Worm (Caenorhabditis elegans) whole organism, young adult: ENCODE data around the gene kin-18.

ENCODE experiments used
- B0035.1 ChIP-seq: sonication (generic microtip); optimal IDR thresholded peaks from 2 replicates; lab custom pipeline; 2016; ENCODE audit warnings: missing genetic modification characterization, mild to moderate bottlenecking, missing compliant biosample characterization, missing genotype, missing genetic modification reagents
- C17E4.6 ChIP-seq: fragments of 200-800 bp; sonication (Bioruptor generic); IDR thresholded peaks from 2 replicates; pipeline ENCODE4 v1.3.6; 2022; ENCODE audit warnings: missing genetic modification reagents, missing genetic modification characterization, missing compliant biosample characterization
- F10E7.11 ChIP-seq: sonication (generic microtip); optimal IDR thresholded peaks from 2 replicates; lab custom pipeline; 2017; ENCODE audit warnings: mild to moderate bottlenecking, missing genetic modification characterization, moderate library complexity, missing compliant biosample characterization
- F22D6.2 ChIP-seq: sonication (generic microtip); optimal IDR thresholded peaks from 2 replicates; lab custom pipeline; 2016; ENCODE audit warnings: mild to moderate bottlenecking, missing genetic modification characterization, missing compliant biosample characterization
- F57C9.4 ChIP-seq: sonication (generic microtip); optimal IDR thresholded peaks from 2 replicates; lab custom pipeline; 2017; ENCODE audit warnings: mild to moderate bottlenecking, missing genetic modification characterization, missing compliant biosample characterization
- Y67H2A.10 ChIP-seq: fragments of 200-800 bp; sonication (Bioruptor generic); conservative IDR thresholded peaks from 2 replicates; pipeline ENCODE4 v1.3.6; 2022; ENCODE audit warnings: missing genetic modification reagents, missing genetic modification characterization, missing compliant biosample characterization
- Y79H2A.3 ChIP-seq: fragments of 200-800 bp; sonication (Bioruptor generic); conservative IDR thresholded peaks from 2 replicates; pipeline ENCODE4 v1.3.6; 2022; ENCODE audit warnings: missing genetic modification reagents, missing genetic modification characterization, missing compliant biosample characterization
- aptf-2 ChIP-seq: fragments of 200-800 bp; sonication (Bioruptor generic); conservative IDR thresholded peaks from 2 replicates; pipeline ENCODE4 v1.3.6; 2022; ENCODE audit warnings: missing genetic modification reagents, missing genetic modification characterization, missing compliant biosample characterization
- attf-6 ChIP-seq: fragments of 200-800 bp; sonication (Bioruptor generic); IDR thresholded peaks from 2 replicates; pipeline ENCODE4 v1.3.6; 2022; ENCODE audit warnings: missing genetic modification reagents, missing genetic modification characterization, missing compliant biosample characterization
- bed-2 ChIP-seq: fragments of 200-800 bp; sonication (Bioruptor generic); IDR thresholded peaks from 2 replicates; pipeline ENCODE4 v1.3.6; 2022; ENCODE audit warnings: missing genetic modification reagents, missing genetic modification characterization, missing compliant biosample characterization
- ccch-3 ChIP-seq: fragments of 200-800 bp; sonication (Bioruptor generic); optimal IDR thresholded peaks from 2 replicates; lab custom pipeline; 2018; ENCODE audit warnings: mild to moderate bottlenecking, missing genetic modification characterization, missing compliant biosample characterization
- cebp-1 ChIP-seq, 2 experiments: fragments of 200-800 bp in 1 of 2; sonication (Bioruptor generic) in 1 of 2; sonication (generic microtip) in 1 of 2; IDR thresholded peaks in 1 of 2; optimal IDR thresholded peaks in 1 of 2; 2 replicates each; pipeline versions ENCODE4 v1.3.6 to Lab custom; 2017 to 2022; ENCODE audit warnings: missing compliant biosample characterization in 2 of 2, missing genetic modification characterization in 2 of 2, mild to moderate bottlenecking in 1 of 2, missing genetic modification reagents in 1 of 2, moderate library complexity in 1 of 2
- ceh-100 ChIP-seq: fragments of 200-800 bp; sonication (Bioruptor generic); IDR thresholded peaks from 2 replicates; pipeline ENCODE4 v1.3.6; 2022; ENCODE audit warnings: missing genetic modification reagents, missing genetic modification characterization, missing compliant biosample characterization
- ceh-27 ChIP-seq: fragments of 200-800 bp; sonication (Bioruptor generic); optimal IDR thresholded peaks from 2 replicates; lab custom pipeline; 2018; ENCODE audit warnings: mild to moderate bottlenecking, missing genetic modification characterization, moderate library complexity, missing compliant biosample characterization
- ceh-58 ChIP-seq: fragments of 200-800 bp; sonication (Bioruptor generic); IDR thresholded peaks from 2 replicates; pipeline ENCODE4 v1.3.6; 2022; ENCODE audit warnings: missing genetic modification characterization, missing compliant biosample characterization
- ceh-91 ChIP-seq: fragments of 200-800 bp; sonication (Bioruptor generic); IDR thresholded peaks from 2 replicates; pipeline ENCODE4 v1.3.6; 2022; ENCODE audit warnings: missing genetic modification reagents, missing genetic modification characterization, missing compliant biosample characterization
- dpff-1 ChIP-seq: sonication (generic microtip); optimal IDR thresholded peaks from 2 replicates; lab custom pipeline; 2017; ENCODE audit warnings: mild to moderate bottlenecking, missing genetic modification characterization, missing compliant biosample characterization
- ekl-4 ChIP-seq: fragments of 200-800 bp; sonication (Bioruptor generic); IDR thresholded peaks from 2 replicates; pipeline ENCODE4 v1.3.6; 2022; ENCODE audit warnings: missing genetic modification reagents, missing genetic modification characterization, missing compliant biosample characterization
- gei-17 ChIP-seq: fragments of 200-800 bp; sonication (Bioruptor generic); optimal IDR thresholded peaks from 2 replicates; lab custom pipeline; 2018; ENCODE audit warnings: mild to moderate bottlenecking, missing genetic modification characterization, missing compliant biosample characterization
- hmg-1.2 ChIP-seq: fragments of 200-800 bp; sonication (Bioruptor generic); IDR thresholded peaks from 2 replicates; pipeline ENCODE4 v1.3.6; 2022; ENCODE audit warnings: missing genetic modification reagents, missing genetic modification characterization, missing compliant biosample characterization
- let-607 ChIP-seq, 2 experiments: fragments of 200-800 bp in 1 of 2; sonication (Bioruptor generic) in 1 of 2; sonication (generic microtip) in 1 of 2; optimal IDR thresholded peaks; 2 replicates each; lab custom pipeline; 2016 to 2018; ENCODE audit warnings: mild to moderate bottlenecking in 2 of 2, missing compliant biosample characterization in 2 of 2, missing genetic modification characterization in 2 of 2, moderate library complexity in 2 of 2, missing genotype in 1 of 2
- lin-54 ChIP-seq: fragments of 200-800 bp; sonication (Bioruptor generic); optimal IDR thresholded peaks from 2 replicates; lab custom pipeline; 2018; ENCODE audit warnings: mild to moderate bottlenecking, missing genetic modification characterization, missing compliant biosample characterization
- lir-1 ChIP-seq: fragments of 200-800 bp; sonication (Bioruptor generic); conservative IDR thresholded peaks from 2 replicates; pipeline ENCODE4 v1.3.6; 2022; ENCODE audit warnings: missing genetic modification reagents, missing genetic modification characterization, missing compliant biosample characterization
- lsl-1 ChIP-seq: fragments of 200-800 bp; sonication (Bioruptor generic); optimal IDR thresholded peaks from 2 replicates; lab custom pipeline; 2018; ENCODE audit warnings: mild to moderate bottlenecking, missing genetic modification characterization, moderate library complexity, missing compliant biosample characterization
- mes-4 ChIP-seq: sonication (generic microtip); optimal IDR thresholded peaks from 2 replicates; lab custom pipeline; 2016; ENCODE audit warnings: missing genotype, missing genetic modification characterization, missing compliant biosample characterization
- nfyb-1 ChIP-seq: fragments of 200-800 bp; sonication (Bioruptor generic); IDR thresholded peaks from 2 replicates; pipeline ENCODE4 v1.3.6; 2022; ENCODE audit warnings: missing genetic modification reagents, missing genetic modification characterization, missing compliant biosample characterization
- nhr-80 ChIP-seq: sonication (generic microtip); optimal IDR thresholded peaks from 2 replicates; lab custom pipeline; 2016; ENCODE audit warnings: missing genetic modification characterization, missing compliant biosample characterization
- sea-2 ChIP-seq: fragments of 200-800 bp; sonication (Bioruptor generic); IDR thresholded peaks from 2 replicates; pipeline ENCODE4 v1.3.6; 2022; ENCODE audit warnings: missing genetic modification characterization, missing compliant biosample characterization
- snpc-1.1 ChIP-seq: sonication (generic microtip); optimal IDR thresholded peaks from 2 replicates; lab custom pipeline; 2017; ENCODE audit warnings: missing genetic modification characterization, mild to moderate bottlenecking, missing compliant biosample characterization, antibody characterized with exemption, moderate library complexity, missing genotype, missing genetic modification reagents; ENCODE audit not compliant: insufficient read depth
- snpc-4 ChIP-seq, 5 experiments: fragments of 150-350 bp in 1 of 5; sonication (generic microtip) in 4 of 5; optimal IDR thresholded peaks; 2 replicates each; lab custom pipeline; 2014 to 2018; ENCODE audit warnings: missing genetic modification characterization in 5 of 5, missing biosample characterization in 3 of 5, antibody characterized with exemption in 2 of 5, mild to moderate bottlenecking in 2 of 5, missing compliant biosample characterization in 2 of 5, missing genotype in 2 of 5, moderate library complexity in 2 of 5, missing genetic modification reagents in 1 of 5
- somi-1 ChIP-seq: fragments of 200-800 bp; sonication (Bioruptor generic); optimal IDR thresholded peaks from 2 replicates; lab custom pipeline; 2018; ENCODE audit warnings: mild to moderate bottlenecking, missing genetic modification characterization, missing compliant biosample characterization
- sptf-2 ChIP-seq: fragments of 200-800 bp; sonication (Bioruptor generic); optimal IDR thresholded peaks from 2 replicates; lab custom pipeline; 2018; ENCODE audit warnings: mild to moderate bottlenecking, missing genetic modification characterization, missing compliant biosample characterization
- tbx-9 ChIP-seq: sonication (generic microtip); optimal IDR thresholded peaks from 2 replicates; lab custom pipeline; 2016; ENCODE audit warnings: borderline replicate concordance, missing genetic modification characterization, inconsistent platforms, missing compliant biosample characterization
- unc-62 ChIP-seq: fragments of 150-350 bp; optimal IDR thresholded peaks from 2 replicates; lab custom pipeline; 2014; ENCODE audit warnings: missing biosample characterization, missing genetic modification reagents, missing genetic modification characterization
- zim-3 ChIP-seq: sonication (generic microtip); optimal IDR thresholded peaks from 2 replicates; lab custom pipeline; 2017; ENCODE audit warnings: mild to moderate bottlenecking, missing genetic modification characterization, moderate library complexity, missing compliant biosample characterization
- ztf-18 ChIP-seq: sonication (generic microtip); optimal IDR thresholded peaks from 2 replicates; lab custom pipeline; 2016; ENCODE audit warnings: missing genotype, mild to moderate bottlenecking, missing genetic modification characterization, missing compliant biosample characterization
- ztf-22 ChIP-seq: fragments of 200-800 bp; sonication (Bioruptor generic); optimal IDR thresholded peaks from 2 replicates; lab custom pipeline; 2018; ENCODE audit warnings: mild to moderate bottlenecking, missing genetic modification characterization, moderate library complexity, missing compliant biosample characterization
- ztf-28 ChIP-seq: fragments of 200-800 bp; sonication (Bioruptor generic); IDR thresholded peaks from 2 replicates; pipeline ENCODE4 v1.3.6; 2022; ENCODE audit warnings: missing genetic modification reagents, missing genetic modification characterization, missing compliant biosample characterization

The kin-18 gene

DNA sequence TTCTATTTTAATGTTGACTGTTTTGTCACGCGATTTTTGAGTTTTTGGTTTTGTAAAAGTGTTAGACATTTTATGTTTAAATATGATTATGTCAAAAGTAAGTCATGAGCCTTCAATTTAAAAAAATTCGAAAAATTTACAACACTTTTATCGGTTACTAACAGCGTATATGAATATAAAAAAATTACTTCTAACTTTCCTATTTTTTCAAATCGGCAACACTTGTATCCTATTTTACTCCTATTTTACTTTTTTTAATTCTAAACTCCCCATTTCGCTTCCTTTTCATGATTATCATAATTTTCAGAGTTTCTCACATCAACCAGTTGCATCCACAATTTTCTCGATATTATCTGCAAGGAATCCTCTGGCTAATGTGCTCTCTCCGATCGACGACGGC lies at the start of gene kin-18:
Gene kin-18 (plus strand): TSS at position 301 of the 400 bp plus-strand sequence.
- TF ChIP-seq Y67H2A.10 (no peak), snpc-4 (GFP tag; optimal IDR thresholded peaks at IDR 0.05; lab: Kevin White, UChicago) (no peak), snpc-4 (tag; optimal IDR thresholded peaks at IDR 0.05; lab: Kevin White, UChicago) (no peak), lin-54 (no peak), ceh-58 (GFP tag; lab: Robert Waterston, UW) (no peak), gei-17 (GFP tag; lab: Kevin White, UChicago) (no peak), dpff-1 (tag; lab: Kevin White, UChicago) (no peak), ekl-4 (GFP tag; lab: Robert Waterston, UW) (no peak), B0035.1 (tag; lab: Kevin White, UChicago) (no peak), C17E4.6 (GFP tag; lab: Robert Waterston, UW) (no peak), cebp-1 (GFP tag; IDR thresholded peaks at IDR 0.05; lab: Robert Waterston, UW) (no peak), cebp-1 (tag; optimal IDR thresholded peaks at IDR 0.05; lab: Kevin White, UChicago) (no peak), F22D6.2 (tag; lab: Kevin White, UChicago) (no peak), ztf-22 (GFP tag; lab: Kevin White, UChicago) (no peak), ceh-91 (GFP tag; lab: Robert Waterston, UW) (no peak), sptf-2 (GFP tag; lab: Kevin White, UChicago) (no peak), somi-1 (GFP tag; lab: Kevin White, UChicago) (no peak), ztf-18 (tag; lab: Kevin White, UChicago) (no peak), Y79H2A.3 (GFP tag; lab: Robert Waterston, UW) (no peak)

DNA sequence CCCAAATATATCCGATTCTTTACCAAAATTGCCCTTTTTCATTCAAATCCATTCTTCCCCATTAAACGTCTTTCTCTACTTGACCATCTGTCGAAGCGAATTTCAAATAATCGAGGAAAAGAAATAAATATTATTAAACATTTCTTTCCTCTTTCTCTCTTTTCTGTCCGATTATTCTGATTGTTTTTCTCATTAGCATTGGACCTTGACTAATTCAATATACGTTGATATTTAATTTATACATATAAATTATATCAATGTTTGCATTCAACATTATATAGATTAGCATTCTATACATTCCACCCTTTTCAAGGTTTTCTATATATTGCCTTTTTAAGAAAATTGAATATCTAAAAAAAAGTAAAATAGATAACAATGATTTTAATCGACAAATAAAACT lies 45.5 kb upstream of the kin-18 start:
- TF ChIP-seq attf-6 (GFP tag; lab: Robert Waterston, UW) (no peak), sptf-2 (GFP tag; lab: Kevin White, UChicago) (no peak), zim-3 (tag; lab: Kevin White, UChicago) (no peak), nhr-80 (tag; lab: Kevin White, UChicago) (no peak), let-607 (tag; optimal IDR thresholded peaks at IDR 0.05; lab: Kevin White, UChicago) (no peak), nfyb-1 (GFP tag; lab: Robert Waterston, UW) (no peak), unc-62 (GFP tag; lab: Kevin White, UChicago) (no peak), F10E7.11 (tag; lab: Kevin White, UChicago) (no peak), mes-4 (no peak), sea-2 (no peak), hmg-1.2 (no peak)

- TF ChIP-seq cebp-1 (GFP tag; IDR thresholded peaks at IDR 0.05; lab: Robert Waterston, UW) = no peak
- TF ChIP-seq cebp-1 (tag; optimal IDR thresholded peaks at IDR 0.05; lab: Kevin White, UChicago) = no peak
- TF ChIP-seq ztf-28 (GFP tag; lab: Robert Waterston, UW) = no peak
- no peak for TF ChIP-seq unc-62 (GFP tag; lab: Kevin White, UChicago)
These were observed 44.6 kb upstream of the kin-18 start for ce11 chrIII:6073673-6074331.

DNA sequence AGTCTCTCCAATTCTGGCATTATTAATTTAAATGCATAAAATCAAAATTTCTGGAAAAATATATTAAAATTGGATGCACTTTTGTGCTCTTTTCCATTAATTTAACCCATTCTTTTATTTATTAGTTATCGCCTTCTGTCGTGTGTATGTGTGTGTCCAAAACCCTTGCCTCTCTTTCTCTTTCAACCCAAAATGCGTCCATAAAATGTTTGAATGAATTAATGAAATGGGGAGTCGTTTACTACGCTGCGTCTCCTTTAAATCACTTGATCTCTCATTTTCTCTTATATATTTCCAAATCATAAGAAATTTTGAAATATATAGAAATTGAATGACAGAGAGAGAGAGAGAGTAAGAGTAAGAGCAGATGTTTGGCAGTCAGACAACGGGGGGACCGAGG lies 40.4 kb upstream of the kin-18 start:
- no peak for TF ChIP-seq let-607 (tag; optimal IDR thresholded peaks at IDR 0.05; lab: Kevin White, UChicago)
- TF ChIP-seq bed-2 (GFP tag; lab: Robert Waterston, UW) = no peak
- TF ChIP-seq tbx-9 = no peak
- TF ChIP-seq lir-1 (GFP tag; lab: Robert Waterston, UW) = no peak
- no peak for TF ChIP-seq mes-4
- no peak for TF ChIP-seq lsl-1 (GFP tag; lab: Kevin White, UChicago)
- TF ChIP-seq snpc-1.1 (tag; lab: Kevin White, UChicago) = no peak
- no peak for TF ChIP-seq F57C9.4 (tag; lab: Kevin White, UChicago)
- TF ChIP-seq ceh-27 (GFP tag; lab: Kevin White, UChicago) = no peak
- TF ChIP-seq ccch-3 (GFP tag; lab: Kevin White, UChicago) = no peak
- no peak for TF ChIP-seq snpc-4 (GFP tag; optimal IDR thresholded peaks at IDR 0.05; lab: Kevin White, UChicago)
- TF ChIP-seq snpc-4 (tag; optimal IDR thresholded peaks at IDR 0.05; lab: Kevin White, UChicago) = no peak
- TF ChIP-seq zim-3 (tag; lab: Kevin White, UChicago) = no peak
- no peak for TF ChIP-seq ceh-100
- no peak for TF ChIP-seq aptf-2 (GFP tag; lab: Robert Waterston, UW)
